Worm (Caenorhabditis elegans) whole organism, early embryonic: ENCODE measurements around the gene ZC317.7.

Experiments
- F13C5.2 ChIP-seq: sonication (generic microtip); optimal IDR thresholded peaks from 2 replicates; lab custom pipeline; 2017; ENCODE audit warnings: mild to moderate bottlenecking, missing genetic modification characterization, inconsistent platforms, missing compliant biosample characterization
- ama-1 ChIP-seq: fragments of 150-350 bp; optimal IDR thresholded peaks from 2 replicates; lab custom pipeline; 2014
- ceh-13 ChIP-seq: fragments of 200-800 bp; sonication (Bioruptor generic); optimal IDR thresholded peaks from 2 replicates; lab custom pipeline; 2018; ENCODE audit warnings: mild to moderate bottlenecking, missing genetic modification characterization, missing compliant biosample characterization
- ceh-36 ChIP-seq: sonication (generic microtip); optimal IDR thresholded peaks from 2 replicates; lab custom pipeline; 2016; ENCODE audit warnings: missing genetic modification characterization, inconsistent platforms, missing compliant biosample characterization
- hmg-4 ChIP-seq: fragments of 200-800 bp; sonication (Bioruptor generic); optimal IDR thresholded peaks from 2 replicates; lab custom pipeline; 2018; ENCODE audit warnings: mild to moderate bottlenecking, missing genetic modification characterization, missing compliant biosample characterization
- sea-1 ChIP-seq: fragments of 200-800 bp; sonication (Bioruptor generic); conservative IDR thresholded peaks from 2 replicates; pipeline ENCODE4 v1.3.6; 2022; ENCODE audit warnings: missing genetic modification characterization, missing compliant biosample characterization
- tbx-37 ChIP-seq: fragments of 200-800 bp; sonication (Bioruptor generic); conservative IDR thresholded peaks from 2 replicates; pipeline ENCODE4 v1.3.6; 2022; ENCODE audit warnings: missing genetic modification reagents, missing genetic modification characterization, missing compliant biosample characterization
- tra-4 ChIP-seq: sonication (generic microtip); optimal IDR thresholded peaks from 2 replicates; lab custom pipeline; 2017; ENCODE audit warnings: missing genetic modification characterization, missing compliant biosample characterization

DNA sequence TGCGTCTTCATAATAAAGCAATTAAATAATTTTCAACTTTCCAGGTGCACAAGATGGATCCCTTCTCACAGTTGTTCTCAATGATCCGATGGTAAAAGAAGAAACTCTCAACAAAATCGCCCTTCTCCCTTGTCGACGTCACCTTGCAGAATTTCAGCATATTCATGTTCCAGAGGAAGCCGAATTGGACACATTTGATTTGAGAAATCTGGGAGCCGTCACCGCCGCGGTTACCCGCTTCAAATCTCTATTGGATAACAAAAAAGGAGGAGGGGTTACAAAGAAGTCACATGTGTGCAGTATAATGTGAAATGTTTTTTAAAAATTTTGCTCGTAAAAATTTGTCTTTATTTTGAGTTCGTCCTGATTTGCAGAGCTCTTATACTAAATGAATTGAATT, 31.9 kb upstream of the ZC317.7 start:
- TF ChIP-seq hmg-4 (GFP tag; lab: Kevin White, UChicago) (no peak), ceh-36 (tag; lab: Kevin White, UChicago) (no peak), ama-1 (lab: Kevin White, UChicago) (no peak), tra-4 (tag; lab: Kevin White, UChicago) (no peak), ceh-13 (GFP tag; lab: Kevin White, UChicago) (no peak), sea-1 (GFP tag; lab: Robert Waterston, UW) (no peak), F13C5.2 (tag; lab: Kevin White, UChicago) (no peak), tbx-37 (GFP tag; lab: Robert Waterston, UW) (no peak)
